Fruit fly (Drosophila melanogaster): ENCODE data around the gene Muc68D.

- TF ChIP-seq Myc (optimal IDR thresholded peaks at IDR 0.05) (no peak), usp (GFP tag; optimal IDR thresholded peaks at IDR 0.05) (no peak)
These were observed 13.3 kb upstream of the Muc68D start for dm6 chr3L:11785291-11785690.
